Fruit fly (Drosophila melanogaster) whole organism, embryonic: ENCODE data around the gene Atg18b.

ENCODE experiments used
- Antp ChIP-seq: fragments of 200-800 bp; sonication (Bioruptor generic); optimal IDR thresholded peaks from 3 replicates; lab custom pipeline; 2016; ENCODE audit warnings: missing biosample characterization, missing genetic modification characterization
- B-H2 ChIP-seq: fragments of 200-800 bp; sonication (Bioruptor generic); optimal IDR thresholded peaks from 2 replicates; lab custom pipeline; 2018; ENCODE audit warnings: missing biosample characterization, mild to moderate bottlenecking, missing genetic modification characterization
- CG10462 ChIP-seq: fragments of 200-800 bp; sonication (Bioruptor generic); optimal IDR thresholded peaks from 2 replicates; lab custom pipeline; 2016; ENCODE audit warnings: missing biosample characterization, missing genetic modification characterization
- CG12071 ChIP-seq: fragments of 200-800 bp; sonication (Bioruptor generic); optimal IDR thresholded peaks from 3 replicates; lab custom pipeline; 2018; ENCODE audit warnings: missing biosample characterization, mild to moderate bottlenecking, missing genetic modification characterization
- CG12236 ChIP-seq: fragments of 200-800 bp; sonication (Bioruptor generic); optimal IDR thresholded peaks from 2 replicates; lab custom pipeline; 2016; ENCODE audit warnings: missing biosample characterization, missing genetic modification characterization
- CG12299 ChIP-seq: fragments of 200-800 bp; sonication (Bioruptor generic); optimal IDR thresholded peaks from 2 replicates; lab custom pipeline; 2018; ENCODE audit warnings: missing biosample characterization, mild to moderate bottlenecking, missing genetic modification characterization
- CG13775 ChIP-seq: fragments of 200-800 bp; sonication (Bioruptor generic); optimal IDR thresholded peaks from 3 replicates; lab custom pipeline; 2017; ENCODE audit warnings: missing biosample characterization, mild to moderate bottlenecking, missing genetic modification characterization
- CG17359 ChIP-seq: fragments of 200-800 bp; sonication (Bioruptor generic); optimal IDR thresholded peaks from 3 replicates; lab custom pipeline; 2018; ENCODE audit warnings: missing biosample characterization, mild to moderate bottlenecking, missing genetic modification characterization, moderate library complexity
- CG17829 ChIP-seq: fragments of 200-800 bp; optimal IDR thresholded peaks from 2 replicates; lab custom pipeline; 2019; ENCODE audit warnings: missing biosample characterization, mild to moderate bottlenecking, missing genetic modification characterization, moderate library complexity
- CG18619 ChIP-seq: fragments of 200-800 bp; sonication (Bioruptor generic); optimal IDR thresholded peaks from 3 replicates; lab custom pipeline; 2017; ENCODE audit warnings: missing biosample characterization, mild to moderate bottlenecking, missing genetic modification characterization
- CG2875 ChIP-seq: fragments of 200-800 bp; sonication (Bioruptor generic); optimal IDR thresholded peaks from 2 replicates; lab custom pipeline; 2017; ENCODE audit warnings: missing biosample characterization, mild to moderate bottlenecking, missing genetic modification characterization, missing genetic modification reagents
- CG30403 ChIP-seq: fragments of 200-800 bp; sonication (Bioruptor generic); optimal IDR thresholded peaks from 3 replicates; lab custom pipeline; 2016; ENCODE audit warnings: missing biosample characterization, missing genetic modification characterization
- CG31388 ChIP-seq: fragments of 200-800 bp; sonication (Bioruptor generic); optimal IDR thresholded peaks from 2 replicates; lab custom pipeline; 2016; ENCODE audit warnings: missing biosample characterization, missing genetic modification characterization
- CG33557 ChIP-seq: fragments of 200-800 bp; sonication (Bioruptor generic); optimal IDR thresholded peaks from 2 replicates; lab custom pipeline; 2019; ENCODE audit warnings: missing biosample characterization, mild to moderate bottlenecking, missing genetic modification characterization, moderate library complexity
- CG3995 ChIP-seq: fragments of 200-800 bp; sonication (Bioruptor generic); optimal IDR thresholded peaks from 3 replicates; lab custom pipeline; 2016; ENCODE audit warnings: missing biosample characterization, missing genetic modification characterization
- CG6813 ChIP-seq: fragments of 200-800 bp; sonication (Bioruptor generic); optimal IDR thresholded peaks from 2 replicates; lab custom pipeline; 2017; ENCODE audit warnings: missing biosample characterization, missing genetic modification characterization, mild to moderate bottlenecking, moderate library complexity, missing genetic modification reagents
- CG6854 ChIP-seq: fragments of 200-800 bp; sonication (Bioruptor generic); optimal IDR thresholded peaks from 3 replicates; lab custom pipeline; 2017; ENCODE audit warnings: missing biosample characterization, mild to moderate bottlenecking, missing genetic modification characterization
- CG7357 ChIP-seq: fragments of 200-800 bp; sonication (Bioruptor generic); IDR thresholded peaks from 3 replicates; pipeline ENCODE4 v1.3.6; 2022; ENCODE audit warnings: missing biosample characterization, missing genetic modification characterization
- CG7372 ChIP-seq: fragments of 200-800 bp; sonication (Bioruptor generic); IDR thresholded peaks from 2 replicates; pipeline ENCODE4 v1.3.6; 2022; ENCODE audit warnings: missing biosample characterization, missing genetic modification characterization
- CG7839 ChIP-seq: fragments of 200-800 bp; sonication (Bioruptor generic); optimal IDR thresholded peaks from 3 replicates; lab custom pipeline; 2018; ENCODE audit warnings: missing biosample characterization, mild to moderate bottlenecking, missing genetic modification characterization, moderate library complexity
- CG9797 ChIP-seq: fragments of 200-800 bp; sonication (Bioruptor generic); optimal IDR thresholded peaks from 3 replicates; lab custom pipeline; 2018; ENCODE audit warnings: missing biosample characterization, mild to moderate bottlenecking, missing genetic modification characterization
- Doc3 ChIP-seq: fragments of 200-800 bp; sonication (Bioruptor generic); IDR thresholded peaks from 3 replicates; pipeline ENCODE4 v1.3.6; 2022; ENCODE audit warnings: missing biosample characterization, missing genetic modification characterization; ENCODE audit not compliant: partially characterized antibody
- Fer1 ChIP-seq: fragments of 200-800 bp; sonication (Bioruptor generic); optimal IDR thresholded peaks from 2 replicates; lab custom pipeline; 2017; ENCODE audit warnings: missing biosample characterization, mild to moderate bottlenecking, missing genetic modification characterization
- Fer2 ChIP-seq: fragments of 200-800 bp; sonication (Bioruptor generic); optimal IDR thresholded peaks from 2 replicates; lab custom pipeline; 2018; ENCODE audit warnings: missing biosample characterization, mild to moderate bottlenecking, missing genetic modification characterization, moderate library complexity
- H15 ChIP-seq: fragments of 200-800 bp; sonication (Bioruptor generic); IDR thresholded peaks from 3 replicates; pipeline ENCODE4 v1.3.6; 2022; ENCODE audit warnings: missing biosample characterization, missing genetic modification characterization
- HLH3B ChIP-seq: fragments of 200-800 bp; sonication (Bioruptor generic); IDR thresholded peaks from 2 replicates; pipeline ENCODE4 v1.3.6; 2022; ENCODE audit warnings: missing biosample characterization, missing genetic modification characterization
- HLH54F ChIP-seq: fragments of 200-800 bp; sonication (Bioruptor generic); optimal IDR thresholded peaks from 3 replicates; lab custom pipeline; 2016; ENCODE audit warnings: missing biosample characterization, missing genetic modification characterization
- Hr78 ChIP-seq, 2 experiments: fragments of 200-800 bp in 1 of 2; fragments of >200 bp in 1 of 2; sonication (Bioruptor generic) in 1 of 2; optimal IDR thresholded peaks; 2 replicates each; lab custom pipeline; 2017 to 2019; ENCODE audit warnings: missing biosample characterization in 2 of 2, missing genetic modification characterization in 2 of 2, mild to moderate bottlenecking in 1 of 2, moderate library complexity in 1 of 2
- NFAT ChIP-seq: fragments of 200-800 bp; sonication (Bioruptor generic); IDR thresholded peaks from 2 replicates; pipeline ENCODE4 v1.3.6; 2022; ENCODE audit warnings: missing biosample characterization, missing genetic modification characterization
- NK7.1 ChIP-seq: fragments of 200-800 bp; sonication (Bioruptor generic); optimal IDR thresholded peaks from 3 replicates; lab custom pipeline; 2016; ENCODE audit warnings: missing biosample characterization, missing genetic modification characterization
- Nf-YB ChIP-seq: fragments of 200-800 bp; sonication (Bioruptor generic); optimal IDR thresholded peaks from 3 replicates; lab custom pipeline; 2019; ENCODE audit warnings: missing biosample characterization, mild to moderate bottlenecking, missing genetic modification characterization, moderate library complexity
- Nf-YC ChIP-seq: fragments of 200-800 bp; optimal IDR thresholded peaks from 3 replicates; lab custom pipeline; 2019; ENCODE audit warnings: missing biosample characterization, mild to moderate bottlenecking, missing genetic modification characterization, moderate library complexity
- Rfx ChIP-seq: fragments of 200-800 bp; sonication (Bioruptor generic); IDR thresholded peaks from 2 replicates; pipeline ENCODE4 v1.3.6; 2022; ENCODE audit warnings: missing biosample characterization, missing genetic modification characterization
- ab ChIP-seq: fragments of 200-800 bp; sonication (Bioruptor generic); optimal IDR thresholded peaks from 2 replicates; lab custom pipeline; 2016; ENCODE audit warnings: missing biosample characterization, missing genetic modification characterization
- chinmo ChIP-seq: fragments of 200-800 bp; sonication (Bioruptor generic); IDR thresholded peaks from 4 replicates; pipeline ENCODE4 v1.3.6; 2022; ENCODE audit warnings: missing biosample characterization, missing genetic modification characterization; ENCODE audit not compliant: partially characterized antibody
- ci ChIP-seq: fragments of 200-800 bp; sonication (Bioruptor generic); IDR thresholded peaks from 3 replicates; pipeline ENCODE4 v1.3.6; 2022; ENCODE audit warnings: missing biosample characterization, missing genetic modification characterization
- fd3F ChIP-seq: fragments of 200-800 bp; sonication (Bioruptor generic); optimal IDR thresholded peaks from 2 replicates; lab custom pipeline; 2018; ENCODE audit warnings: missing biosample characterization, mild to moderate bottlenecking, missing genetic modification characterization, moderate library complexity
- gem ChIP-seq: fragments of 200-800 bp; sonication (Bioruptor generic); optimal IDR thresholded peaks from 2 replicates; lab custom pipeline; 2019; ENCODE audit warnings: missing biosample characterization, mild to moderate bottlenecking, missing genetic modification characterization, moderate library complexity
- grau ChIP-seq: fragments of 200-800 bp; optimal IDR thresholded peaks from 3 replicates; lab custom pipeline; 2019; ENCODE audit warnings: missing biosample characterization, mild to moderate bottlenecking, missing genetic modification characterization, moderate library complexity
- gt ChIP-seq: fragments of 200-800 bp; sonication (Bioruptor generic); IDR thresholded peaks from 2 replicates; pipeline ENCODE4 v1.3.6; 2022; ENCODE audit warnings: missing biosample characterization, missing genetic modification characterization
- hbn ChIP-seq: fragments of 200-800 bp; sonication (Bioruptor generic); IDR thresholded peaks from 2 replicates; pipeline ENCODE4 v1.3.6; 2022; ENCODE audit warnings: missing biosample characterization, missing genetic modification characterization; ENCODE audit not compliant: partially characterized antibody
- mld ChIP-seq: fragments of 200-800 bp; sonication (Bioruptor generic); IDR thresholded peaks from 3 replicates; pipeline ENCODE4 v1.3.6; 2022; ENCODE audit warnings: missing biosample characterization, missing genetic modification characterization; ENCODE audit not compliant: partially characterized antibody
- pfk ChIP-seq: fragments of 200-800 bp; sonication (Bioruptor generic); optimal IDR thresholded peaks from 2 replicates; lab custom pipeline; 2018; ENCODE audit warnings: missing biosample characterization, mild to moderate bottlenecking, missing genetic modification characterization, moderate library complexity
- repo ChIP-seq: fragments of 200-800 bp; sonication (Bioruptor generic); optimal IDR thresholded peaks from 2 replicates; lab custom pipeline; 2016; ENCODE audit warnings: missing biosample characterization, missing genetic modification characterization
- row ChIP-seq: fragments of 200-800 bp; sonication (Bioruptor generic); IDR thresholded peaks from 3 replicates; pipeline ENCODE4 v1.3.6; 2022; ENCODE audit warnings: missing biosample characterization, missing genetic modification characterization
- sna ChIP-seq: fragments of 200-800 bp; sonication (Bioruptor generic); IDR thresholded peaks from 2 replicates; pipeline ENCODE4 v1.3.6; 2022; ENCODE audit warnings: missing biosample characterization, missing genetic modification characterization; ENCODE audit not compliant: partially characterized antibody
- stc ChIP-seq: fragments of 200-800 bp; sonication (Bioruptor generic); IDR thresholded peaks from 2 replicates; pipeline ENCODE4 v1.3.6; 2022; ENCODE audit warnings: missing biosample characterization, missing genetic modification characterization
- ttk ChIP-seq: fragments of 200-800 bp; sonication (Bioruptor generic); IDR thresholded peaks from 2 replicates; pipeline ENCODE4 v2.1.2; 2022; ENCODE audit warnings: missing biosample characterization, missing genetic modification characterization
- twi ChIP-seq: fragments of 200-800 bp; optimal IDR thresholded peaks from 2 replicates; lab custom pipeline; 2019; ENCODE audit warnings: missing biosample characterization, mild to moderate bottlenecking, missing genetic modification characterization, moderate library complexity
- zen2 ChIP-seq: fragments of 200-800 bp; sonication (Bioruptor generic); IDR thresholded peaks from 3 replicates; pipeline ENCODE4 v1.3.6; 2022; ENCODE audit warnings: missing biosample characterization, missing genetic modification characterization; ENCODE audit not compliant: partially characterized antibody

Atg18b gene

dm6 chr2L:21162875-21163274 is 57.5 kb downstream of the Atg18b start, which contains the start of gene Nbr (continued):
- no peak for TF ChIP-seq H15 (GFP tag; lab: Robert Waterston, UW)
- peak; percentile 54 for TF ChIP-seq sna
- TF ChIP-seq CG12299 (tag; lab: Kevin White, UChicago), result no peak
- TF ChIP-seq CG3995 (GFP tag; lab: Kevin White, UChicago), result no peak
- no peak for TF ChIP-seq NK7.1 (GFP tag; lab: Kevin White, UChicago)
- TF ChIP-seq zen2 (GFP tag; lab: Robert Waterston, UW), result no peak
- TF ChIP-seq Nf-YC, result no peak
- no peak for TF ChIP-seq stc (GFP tag; lab: Robert Waterston, UW)
- no peak for TF ChIP-seq pfk (GFP tag; lab: Kevin White, UChicago)
- no peak for TF ChIP-seq Antp (GFP tag; lab: Kevin White, UChicago)
- no peak for TF ChIP-seq ab
- peak; percentile 39 for TF ChIP-seq Rfx (GFP tag; lab: Robert Waterston, UW)
- TF ChIP-seq CG17829 (tag; lab: Kevin White, UChicago), result no peak
- TF ChIP-seq CG30403 (GFP tag; lab: Kevin White, UChicago), result no peak
- TF ChIP-seq Fer1 (GFP tag; lab: Kevin White, UChicago), result no peak
- 0 out of 2 replicates have a peak, but pooled peaks have one; percentile 4 for TF ChIP-seq HLH3B (GFP tag; lab: Robert Waterston, UW)
- TF ChIP-seq CG9797 (GFP tag; lab: Kevin White, UChicago), result no peak
- 0 out of 3 replicates have a peak, but pooled peaks have one; percentile 33 for TF ChIP-seq Doc3 (GFP tag; lab: Robert Waterston, UW)
- TF ChIP-seq Fer2 (tag; lab: Kevin White, UChicago), result no peak
- TF ChIP-seq ci (GFP tag; lab: Robert Waterston, UW), result 0 out of 3 replicates have a peak, but pooled peaks have one; percentile 24
- no peak for TF ChIP-seq grau (tag; lab: Kevin White, UChicago)
- TF ChIP-seq CG6854 (GFP tag; lab: Kevin White, UChicago), result no peak
- TF ChIP-seq CG31388 (GFP tag; lab: Kevin White, UChicago), result no peak
- no peak for TF ChIP-seq twi
- TF ChIP-seq CG7357, result no peak
- TF ChIP-seq B-H2, result no peak
- no peak for TF ChIP-seq CG17359 (tag; lab: Kevin White, UChicago)
- TF ChIP-seq chinmo (GFP tag; lab: Robert Waterston, UW), result peak; percentile 76; the same call in 1 of the 4 replicates
- TF ChIP-seq CG33557 (GFP tag; lab: Kevin White, UChicago), result no peak
- TF ChIP-seq NFAT (GFP tag; lab: Robert Waterston, UW), result peak; percentile 44; the same call in 1 of the 2 replicates
- TF ChIP-seq gt (GFP tag; lab: Robert Waterston, UW), result no peak
- no peak for TF ChIP-seq CG12071 (GFP tag; lab: Kevin White, UChicago)
- TF ChIP-seq CG10462 (GFP tag; lab: Kevin White, UChicago), result no peak
- no peak for TF ChIP-seq HLH54F
- TF ChIP-seq Hr78 (GFP tag; optimal IDR thresholded peaks at IDR 0.05; lab: Kevin White, UChicago), result no peak
- no peak for TF ChIP-seq mld (GFP tag; lab: Robert Waterston, UW)
- no peak; the same call in 1 of the 2 replicates for TF ChIP-seq ttk (GFP tag; lab: Robert Waterston, UW)
- TF ChIP-seq CG12236, result no peak
- peak; percentile 57 for TF ChIP-seq hbn (GFP tag; lab: Robert Waterston, UW)
- no peak for TF ChIP-seq fd3F (GFP tag; lab: Kevin White, UChicago)
- TF ChIP-seq row (GFP tag; lab: Robert Waterston, UW), result no peak; the same call in 2 of the 3 replicates
- no peak for TF ChIP-seq CG7839 (tag; lab: Kevin White, UChicago)
- no peak for TF ChIP-seq repo
- no peak for TF ChIP-seq CG13775
- no peak for TF ChIP-seq CG18619 (GFP tag; lab: Kevin White, UChicago)
- TF ChIP-seq gem (tag; lab: Kevin White, UChicago), result no peak
- no peak for TF ChIP-seq CG6813 (GFP tag; lab: Kevin White, UChicago)
- TF ChIP-seq CG2875, result no peak
- TF ChIP-seq CG7372 (GFP tag; lab: Robert Waterston, UW), result no peak
- TF ChIP-seq Nf-YB (GFP tag; lab: Kevin White, UChicago), result no peak
